Fruit fly (Drosophila melanogaster) whole organism, embryonic: ENCODE data around the gene PIG-S.

Source experiments
- BtbVII ChIP-seq: fragments of 200-800 bp; sonication (Bioruptor generic); optimal IDR thresholded peaks from 3 replicates; lab custom pipeline; 2017; ENCODE audit warnings: missing biosample characterization, mild to moderate bottlenecking, missing genetic modification characterization
- CG12942 ChIP-seq: fragments of 200-800 bp; sonication (Bioruptor generic); optimal IDR thresholded peaks from 3 replicates; lab custom pipeline; 2016; ENCODE audit warnings: missing biosample characterization, missing genetic modification characterization
- CG1529 ChIP-seq: fragments of 200-800 bp; sonication (Bioruptor generic); optimal IDR thresholded peaks from 3 replicates; lab custom pipeline; 2018; ENCODE audit warnings: missing biosample characterization, missing genetic modification characterization
- CG17361 ChIP-seq: fragments of 200-800 bp; sonication (Bioruptor generic); IDR thresholded peaks from 3 replicates; pipeline ENCODE4 v1.3.6; 2022; ENCODE audit warnings: missing biosample characterization, missing genetic modification characterization
- CG17568 ChIP-seq: fragments of 200-800 bp; sonication (Bioruptor generic); optimal IDR thresholded peaks from 2 replicates; lab custom pipeline; 2018; ENCODE audit warnings: missing biosample characterization, mild to moderate bottlenecking, missing genetic modification characterization, moderate library complexity
- CG18599 ChIP-seq: fragments of 200-800 bp; sonication (Bioruptor generic); optimal IDR thresholded peaks from 3 replicates; lab custom pipeline; 2017; ENCODE audit warnings: missing biosample characterization, missing genetic modification characterization, mild to moderate bottlenecking, moderate library complexity, missing genetic modification reagents
- CG18764 ChIP-seq: fragments of 200-800 bp; sonication (Bioruptor generic); optimal IDR thresholded peaks from 3 replicates; lab custom pipeline; 2016; ENCODE audit warnings: missing biosample characterization, missing genetic modification characterization
- CG30020 ChIP-seq: fragments of 200-800 bp; optimal IDR thresholded peaks from 2 replicates; lab custom pipeline; 2019; ENCODE audit warnings: missing biosample characterization, mild to moderate bottlenecking, missing genetic modification characterization, moderate library complexity
- CG30431 ChIP-seq: fragments of 200-800 bp; sonication (Bioruptor generic); optimal IDR thresholded peaks from 2 replicates; lab custom pipeline; 2017; ENCODE audit warnings: missing biosample characterization, missing genetic modification characterization
- CG33213 ChIP-seq: fragments of 200-800 bp; sonication (Bioruptor generic); optimal IDR thresholded peaks from 3 replicates; lab custom pipeline; 2016; ENCODE audit warnings: missing biosample characterization, missing genetic modification characterization
- CG34376 ChIP-seq: fragments of 200-800 bp; sonication (Bioruptor generic); optimal IDR thresholded peaks from 2 replicates; lab custom pipeline; 2018; ENCODE audit warnings: missing biosample characterization, mild to moderate bottlenecking, missing genetic modification characterization
- CG4282 ChIP-seq: fragments of 200-800 bp; sonication (Bioruptor generic); optimal IDR thresholded peaks from 2 replicates; lab custom pipeline; 2016; ENCODE audit warnings: missing biosample characterization, missing genetic modification characterization
- CG6765 ChIP-seq: fragments of 200-800 bp; sonication (Bioruptor generic); optimal IDR thresholded peaks from 3 replicates; lab custom pipeline; 2017; ENCODE audit warnings: missing biosample characterization, mild to moderate bottlenecking, missing genetic modification characterization
- CG7987 ChIP-seq: fragments of 200-800 bp; sonication (Bioruptor generic); optimal IDR thresholded peaks from 2 replicates; lab custom pipeline; 2018; ENCODE audit warnings: missing biosample characterization, mild to moderate bottlenecking, missing genetic modification characterization, moderate library complexity
- D ChIP-seq, 2 experiments: fragments of 200-800 bp in 1 of 2; fragments of >200 bp in 1 of 2; sonication (Bioruptor generic) in 1 of 2; optimal IDR thresholded peaks; 2 replicates in 1 of 2; 3 replicates in 1 of 2; lab custom pipeline; 2017; ENCODE audit warnings: mild to moderate bottlenecking in 1 of 2, missing biosample characterization in 1 of 2, missing genetic modification characterization in 1 of 2, missing genetic modification reagents in 1 of 2
- Dp ChIP-seq: fragments of 200-800 bp; sonication (Bioruptor generic); optimal IDR thresholded peaks from 2 replicates; lab custom pipeline; 2018; ENCODE audit warnings: missing biosample characterization, mild to moderate bottlenecking, missing genetic modification characterization, moderate library complexity
- ERR ChIP-seq: fragments of 200-800 bp; sonication (Bioruptor generic); optimal IDR thresholded peaks from 2 replicates; lab custom pipeline; 2016; ENCODE audit warnings: missing biosample characterization, missing genetic modification characterization
- Hr78 ChIP-seq, 2 experiments: fragments of 200-800 bp in 1 of 2; fragments of >200 bp in 1 of 2; sonication (Bioruptor generic) in 1 of 2; optimal IDR thresholded peaks; 2 replicates each; lab custom pipeline; 2017 to 2019; ENCODE audit warnings: missing biosample characterization in 2 of 2, missing genetic modification characterization in 2 of 2, mild to moderate bottlenecking in 1 of 2, moderate library complexity in 1 of 2
- MESR4 ChIP-seq: fragments of 200-800 bp; sonication (Bioruptor generic); optimal IDR thresholded peaks from 2 replicates; lab custom pipeline; 2018; ENCODE audit warnings: missing biosample characterization, mild to moderate bottlenecking, missing genetic modification characterization, moderate library complexity
- NK7.1 ChIP-seq: fragments of 200-800 bp; sonication (Bioruptor generic); optimal IDR thresholded peaks from 3 replicates; lab custom pipeline; 2016; ENCODE audit warnings: missing biosample characterization, missing genetic modification characterization
- Nf-YC ChIP-seq: fragments of 200-800 bp; optimal IDR thresholded peaks from 3 replicates; lab custom pipeline; 2019; ENCODE audit warnings: missing biosample characterization, mild to moderate bottlenecking, missing genetic modification characterization, moderate library complexity
- Scr ChIP-seq: fragments of 200-800 bp; sonication (Bioruptor generic); IDR thresholded peaks from 2 replicates; pipeline ENCODE4 v1.3.6; 2022; ENCODE audit warnings: missing biosample characterization, missing genetic modification characterization; ENCODE audit not compliant: partially characterized antibody
- Six4 ChIP-seq: fragments of 200-800 bp; sonication (Bioruptor generic); optimal IDR thresholded peaks from 2 replicates; lab custom pipeline; 2016; ENCODE audit warnings: missing biosample characterization, missing genetic modification characterization
- Xbp1 ChIP-seq: fragments of 200-800 bp; sonication (Bioruptor generic); optimal IDR thresholded peaks from 3 replicates; lab custom pipeline; 2016; ENCODE audit warnings: missing biosample characterization, mild to moderate bottlenecking, missing genetic modification characterization
- Xrp1 ChIP-seq: fragments of 200-800 bp; sonication (Bioruptor generic); IDR thresholded peaks from 2 replicates; pipeline ENCODE4 v1.3.6; 2022; ENCODE audit warnings: missing biosample characterization, missing genetic modification characterization
- ase ChIP-seq: fragments of 200-800 bp; sonication (Bioruptor generic); IDR thresholded peaks from 3 replicates; pipeline ENCODE4 v1.3.6; 2022; ENCODE audit warnings: missing biosample characterization, missing genetic modification characterization
- cas ChIP-seq: fragments of 200-800 bp; sonication (Bioruptor generic); IDR thresholded peaks from 2 replicates; pipeline ENCODE4 v1.3.6; 2022; ENCODE audit warnings: missing biosample characterization, missing genetic modification characterization
- corto ChIP-seq: fragments of 200-800 bp; sonication (Bioruptor generic); optimal IDR thresholded peaks from 2 replicates; lab custom pipeline; 2016; ENCODE audit warnings: missing biosample characterization, mild to moderate bottlenecking, missing genetic modification characterization, moderate library complexity
- dimm ChIP-seq: fragments of 200-800 bp; sonication (Bioruptor generic); IDR thresholded peaks from 2 replicates; pipeline ENCODE4 v1.3.6; 2022; ENCODE audit warnings: missing biosample characterization, missing genetic modification characterization
- gsb-n ChIP-seq: fragments of 200-800 bp; sonication (Bioruptor generic); optimal IDR thresholded peaks from 3 replicates; lab custom pipeline; 2018; ENCODE audit warnings: missing biosample characterization, mild to moderate bottlenecking, missing genetic modification characterization
- hbn ChIP-seq: fragments of 200-800 bp; sonication (Bioruptor generic); IDR thresholded peaks from 2 replicates; pipeline ENCODE4 v1.3.6; 2022; ENCODE audit warnings: missing biosample characterization, missing genetic modification characterization; ENCODE audit not compliant: partially characterized antibody
- lov ChIP-seq, 2 experiments: fragments of 200-800 bp in 1 of 2; fragments of >200 bp in 1 of 2; sonication (Bioruptor generic) in 1 of 2; IDR thresholded peaks in 1 of 2; optimal IDR thresholded peaks in 1 of 2; 2 replicates in 1 of 2; 3 replicates in 1 of 2; pipeline versions ENCODE4 v1.3.6 to Lab custom; 2017 to 2022; ENCODE audit warnings: missing biosample characterization in 1 of 2, missing genetic modification characterization in 1 of 2
- nmo ChIP-seq: fragments of 200-800 bp; sonication (Bioruptor generic); optimal IDR thresholded peaks from 2 replicates; lab custom pipeline; 2018; ENCODE audit warnings: missing biosample characterization, mild to moderate bottlenecking, missing genetic modification characterization, moderate library complexity
- otp ChIP-seq: fragments of 200-800 bp; sonication (Bioruptor generic); IDR thresholded peaks from 3 replicates; pipeline ENCODE4, ENCODE4 v1.3.6; 2022; ENCODE audit warnings: missing biosample characterization, missing genetic modification characterization
- peb ChIP-seq: fragments of 200-800 bp; sonication (Bioruptor generic); IDR thresholded peaks from 2 replicates; pipeline ENCODE4 v1.3.6; 2022; ENCODE audit warnings: missing biosample characterization, missing genetic modification characterization
- pnt ChIP-seq: fragments of 200-800 bp; sonication (Bioruptor generic); optimal IDR thresholded peaks from 3 replicates; lab custom pipeline; 2016; ENCODE audit warnings: missing biosample characterization, missing genetic modification characterization
- sens-2 ChIP-seq: fragments of 200-800 bp; sonication (Bioruptor generic); IDR thresholded peaks from 2 replicates; pipeline ENCODE4 v1.3.6; 2022; ENCODE audit warnings: missing biosample characterization, missing genetic modification characterization
- slp2 ChIP-seq: fragments of 200-800 bp; sonication (Bioruptor generic); optimal IDR thresholded peaks from 2 replicates; lab custom pipeline; 2016; ENCODE audit warnings: missing biosample characterization, missing genetic modification characterization
- tio ChIP-seq: fragments of 200-800 bp; sonication (Bioruptor generic); optimal IDR thresholded peaks from 2 replicates; lab custom pipeline; 2017; ENCODE audit warnings: missing biosample characterization, missing genetic modification characterization, inconsistent platforms
- tx ChIP-seq: fragments of 200-800 bp; sonication (Bioruptor generic); optimal IDR thresholded peaks from 2 replicates; lab custom pipeline; 2016; ENCODE audit warnings: missing biosample characterization, missing genetic modification characterization
- vvl ChIP-seq: fragments of 200-800 bp; sonication (Bioruptor generic); IDR thresholded peaks from 2 replicates; pipeline ENCODE4 v1.3.6; 2022; ENCODE audit warnings: missing biosample characterization, missing genetic modification characterization
- z ChIP-seq: fragments of 200-800 bp; sonication (Bioruptor generic); IDR thresholded peaks from 3 replicates; pipeline ENCODE4 v1.3.6; 2022; ENCODE audit warnings: missing biosample characterization, missing genetic modification characterization
- zen2 ChIP-seq: fragments of 200-800 bp; sonication (Bioruptor generic); IDR thresholded peaks from 3 replicates; pipeline ENCODE4 v1.3.6; 2022; ENCODE audit warnings: missing biosample characterization, missing genetic modification characterization; ENCODE audit not compliant: partially characterized antibody

The PIG-S gene

dm6 chr3R:24962470-24962869 is 44.8 kb upstream of the PIG-S start (continued):
- peak; percentile 36 for TF ChIP-seq tio (GFP tag; lab: Kevin White, UChicago)
- no peak for TF ChIP-seq CG7987 (GFP tag; lab: Kevin White, UChicago)
- TF ChIP-seq hbn (GFP tag; lab: Robert Waterston, UW), result no peak
- peak; percentile 54 for TF ChIP-seq CG18599 (GFP tag; lab: Kevin White, UChicago)
- TF ChIP-seq dimm (GFP tag; lab: Robert Waterston, UW), result no peak
- no peak for TF ChIP-seq CG6765
- TF ChIP-seq cas (GFP tag; lab: Robert Waterston, UW), result 0 out of 2 replicates have a peak, but pooled peaks have one; percentile 19
- peak; percentile 54 for TF ChIP-seq Xrp1 (GFP tag; lab: Robert Waterston, UW)
- TF ChIP-seq CG4282 (GFP tag; lab: Kevin White, UChicago), result no peak
- peak; percentile 41 for TF ChIP-seq CG30431 (GFP tag; lab: Kevin White, UChicago)
- TF ChIP-seq Scr (GFP tag; lab: Robert Waterston, UW), result no peak
- no peak for TF ChIP-seq lov (optimal IDR thresholded peaks at IDR 0.05; lab: Kevin White, UChicago)
- 0 out of 3 replicates have a peak, but pooled peaks have one; percentile 42 for TF ChIP-seq lov (GFP tag; IDR thresholded peaks at IDR 0.05; lab: Robert Waterston, UW)
- TF ChIP-seq vvl (GFP tag; lab: Robert Waterston, UW), result peak; percentile 87; the same call in 1 of the 2 replicates
- TF ChIP-seq CG30020 (tag; lab: Kevin White, UChicago), result no peak
- TF ChIP-seq tx (GFP tag; lab: Kevin White, UChicago), result peak; percentile 40
- TF ChIP-seq z (GFP tag; lab: Robert Waterston, UW), result no peak
- TF ChIP-seq MESR4 (GFP tag; lab: Kevin White, UChicago), result no peak
- TF ChIP-seq otp, result peak; percentile 54; the same call in 2 of the 3 replicates
- TF ChIP-seq pnt, result peak; percentile 48
- no peak for TF ChIP-seq Nf-YC
- no peak for TF ChIP-seq zen2
- no peak for TF ChIP-seq ERR (GFP tag; lab: Kevin White, UChicago)
- TF ChIP-seq BtbVII (GFP tag; lab: Kevin White, UChicago), result no peak
- TF ChIP-seq CG33213 (GFP tag; lab: Kevin White, UChicago), result peak; percentile 19
- TF ChIP-seq CG17361 (GFP tag; lab: Robert Waterston, UW), result peak; percentile 42; the same call in 2 of the 3 replicates
- TF ChIP-seq peb, result no peak
- peak in 1 of 2 experiments; percentile 73 for TF ChIP-seq Hr78 (GFP tag; optimal IDR thresholded peaks at IDR 0.05; lab: Kevin White, UChicago)
- peak; percentile 60 for TF ChIP-seq nmo (GFP tag; lab: Kevin White, UChicago)
- peak; percentile 2 for TF ChIP-seq CG1529 (GFP tag; lab: Kevin White, UChicago)
- TF ChIP-seq slp2 (GFP tag; lab: Kevin White, UChicago), result peak; percentile 31
- no peak for TF ChIP-seq Dp (GFP tag; lab: Kevin White, UChicago)
- TF ChIP-seq D (optimal IDR thresholded peaks at IDR 0.05; lab: Kevin White, UChicago), result no peak
- peak; percentile 7 for TF ChIP-seq D (GFP tag; optimal IDR thresholded peaks at IDR 0.05; lab: Kevin White, UChicago)
- no peak for TF ChIP-seq corto (GFP tag; lab: Kevin White, UChicago)
- TF ChIP-seq Six4 (GFP tag; lab: Kevin White, UChicago), result peak; percentile 28
- peak; percentile 59 for TF ChIP-seq CG12942
- no peak for TF ChIP-seq CG34376 (GFP tag; lab: Kevin White, UChicago)
- peak; percentile 61; the same call in 2 of the 3 replicates for TF ChIP-seq ase (GFP tag; lab: Robert Waterston, UW)

- no peak for TF ChIP-seq Xbp1
- TF ChIP-seq CG18764 (GFP tag; lab: Kevin White, UChicago), result no peak
- no peak for TF ChIP-seq sens-2 (GFP tag; lab: Robert Waterston, UW)
- TF ChIP-seq NK7.1 (GFP tag; lab: Kevin White, UChicago), result no peak
- no peak for TF ChIP-seq CG17568 (GFP tag; lab: Kevin White, UChicago)
- no peak for TF ChIP-seq gsb-n (tag; lab: Kevin White, UChicago)
Measured at dm6 chr3R:24953152-24953551, 35.5 kb upstream of the PIG-S start.
